Comparison of ENCODE assay signal across 1 worm cellular context in the genomic region with DNA sequence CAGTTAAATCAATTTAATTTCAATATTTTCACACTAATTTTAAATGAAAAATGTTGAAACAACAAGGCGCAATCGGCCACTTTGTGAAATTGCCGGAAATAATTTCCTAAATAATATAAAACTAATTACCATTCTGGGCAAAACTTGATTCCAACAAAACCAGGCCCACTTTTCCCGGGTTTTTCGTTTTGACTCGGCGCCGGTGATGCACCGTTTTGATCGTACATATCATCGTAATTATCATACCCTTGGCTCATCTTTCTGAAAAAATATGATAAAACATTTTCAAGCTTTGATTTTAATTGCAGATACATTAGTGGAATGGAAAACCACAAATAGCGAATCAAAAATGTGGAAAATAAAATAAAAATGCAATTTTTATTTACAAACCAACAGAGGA.
A peak's percentile ranks its signal among the peaks of the same experiment; 100 is the strongest.
TF ChIP-seq lines count a peak whose summit lies in the region.

rpb-9 (minus strand) TSS at position 314 of the 400 bp plus-strand sequence.

TF ChIP-seq in whole organism, young adult, 124 proteins besides CTCF, POLR2A, EP300 and RAD21 (continued from another document):
- TF ChIP-seq die-1 (tag; optimal IDR thresholded peaks at IDR 0.05; lab: Kevin White, UChicago): peak; percentile 14
- no peak for TF ChIP-seq F57C9.4 (tag; optimal IDR thresholded peaks at IDR 0.05; lab: Kevin White, UChicago)
- TF ChIP-seq nhr-120 (GFP tag; IDR thresholded peaks at IDR 0.05; lab: Robert Waterston, UW): no peak
- no peak for TF ChIP-seq egrh-3 (GFP tag; IDR thresholded peaks at IDR 0.05; lab: Robert Waterston, UW)
- TF ChIP-seq F57A8.1 (GFP tag; optimal IDR thresholded peaks at IDR 0.05; lab: Kevin White, UChicago): no peak
- TF ChIP-seq somi-1 (GFP tag; optimal IDR thresholded peaks at IDR 0.05; lab: Kevin White, UChicago): no peak
- TF ChIP-seq unc-62 (GFP tag; optimal IDR thresholded peaks at IDR 0.05; lab: Kevin White, UChicago): no peak
- TF ChIP-seq F52B5.7 (tag; optimal IDR thresholded peaks at IDR 0.05; lab: Kevin White, UChicago): no peak
- TF ChIP-seq C06A6.2 (GFP tag; conservative IDR thresholded peaks at IDR 0.05; lab: Robert Waterston, UW): no peak
- no peak for TF ChIP-seq lir-1 (GFP tag; conservative IDR thresholded peaks at IDR 0.05; lab: Robert Waterston, UW)
- TF ChIP-seq dox-1 (GFP tag; IDR thresholded peaks at IDR 0.05; lab: Robert Waterston, UW): no peak
- TF ChIP-seq rpc-1 (optimal IDR thresholded peaks at IDR 0.05; lab: Kevin White, UChicago): no peak
- TF ChIP-seq rpc-1 (tag; optimal IDR thresholded peaks at IDR 0.05; lab: Kevin White, UChicago): no peak
- no peak for TF ChIP-seq B0261.1 (tag; optimal IDR thresholded peaks at IDR 0.05; lab: Kevin White, UChicago)
- TF ChIP-seq F55B11.4 (tag; optimal IDR thresholded peaks at IDR 0.05; lab: Kevin White, UChicago; ENCODE audit: borderline replicate concordance, insufficient read depth): no peak
- TF ChIP-seq fkh-3 (tag; optimal IDR thresholded peaks at IDR 0.05; lab: Kevin White, UChicago): no peak
- no peak for TF ChIP-seq chd-7 (tag; optimal IDR thresholded peaks at IDR 0.05; lab: Kevin White, UChicago)
- TF ChIP-seq repo-1 (tag; optimal IDR thresholded peaks at IDR 0.05; lab: Kevin White, UChicago): no peak
- no peak for TF ChIP-seq mes-4 (tag; optimal IDR thresholded peaks at IDR 0.05; lab: Kevin White, UChicago)
- no peak for TF ChIP-seq atf-7 (tag; optimal IDR thresholded peaks at IDR 0.05; lab: Kevin White, UChicago)
- no peak for TF ChIP-seq D2030.7 (GFP tag; IDR thresholded peaks at IDR 0.05; lab: Robert Waterston, UW)
- no peak for TF ChIP-seq efl-1 (GFP tag; optimal IDR thresholded peaks at IDR 0.05; lab: Kevin White, UChicago)
- no peak for TF ChIP-seq madf-3 (GFP tag; IDR thresholded peaks at IDR 0.05; lab: Robert Waterston, UW)
- TF ChIP-seq Y67H2A.10 (GFP tag; conservative IDR thresholded peaks at IDR 0.05; lab: Robert Waterston, UW): no peak
- TF ChIP-seq dpl-1 (GFP tag; optimal IDR thresholded peaks at IDR 0.05; lab: Kevin White, UChicago): no peak
- no peak for TF ChIP-seq sdz-38 (tag; optimal IDR thresholded peaks at IDR 0.05; lab: Kevin White, UChicago)
- no peak for TF ChIP-seq B0035.1 (tag; optimal IDR thresholded peaks at IDR 0.05; lab: Kevin White, UChicago)
- TF ChIP-seq aptf-2 (GFP tag; conservative IDR thresholded peaks at IDR 0.05; lab: Robert Waterston, UW): no peak
- TF ChIP-seq lin-26 (GFP tag; IDR thresholded peaks at IDR 0.05; lab: Robert Waterston, UW): no peak
- TF ChIP-seq lag-1 (GFP tag; IDR thresholded peaks at IDR 0.05; lab: Robert Waterston, UW): no peak
